Fruit fly (Drosophila melanogaster) whole organism, embryonic: ENCODE measurements around the gene Sps2.

ENCODE experiments used
- Adf1 ChIP-seq: fragments of 200-800 bp; sonication (Bioruptor generic); IDR thresholded peaks from 2 replicates; pipeline ENCODE4 v1.3.6; 2022; ENCODE audit warnings: missing biosample characterization, missing genetic modification characterization
- CG10565 ChIP-seq: fragments of 200-800 bp; sonication (Bioruptor generic); optimal IDR thresholded peaks from 3 replicates; lab custom pipeline; 2016; ENCODE audit warnings: missing biosample characterization, mild to moderate bottlenecking, missing genetic modification characterization
- CG11723 ChIP-seq: fragments of 200-800 bp; sonication (Bioruptor generic); optimal IDR thresholded peaks from 2 replicates; lab custom pipeline; 2017; ENCODE audit warnings: missing biosample characterization, mild to moderate bottlenecking, missing genetic modification characterization
- CG12299 ChIP-seq: fragments of 200-800 bp; sonication (Bioruptor generic); optimal IDR thresholded peaks from 2 replicates; lab custom pipeline; 2018; ENCODE audit warnings: missing biosample characterization, mild to moderate bottlenecking, missing genetic modification characterization
- CG12391 ChIP-seq: fragments of 200-800 bp; sonication (Bioruptor generic); optimal IDR thresholded peaks from 3 replicates; lab custom pipeline; 2018; ENCODE audit warnings: missing biosample characterization, mild to moderate bottlenecking, missing genetic modification characterization, moderate library complexity
- CG14710 ChIP-seq: fragments of 200-800 bp; sonication (Bioruptor generic); optimal IDR thresholded peaks from 3 replicates; lab custom pipeline; 2019; ENCODE audit warnings: missing biosample characterization, mild to moderate bottlenecking, missing genetic modification characterization, moderate library complexity
- CG15514 ChIP-seq: fragments of 200-800 bp; sonication (Bioruptor generic); optimal IDR thresholded peaks from 3 replicates; lab custom pipeline; 2017; ENCODE audit warnings: missing biosample characterization, missing genetic modification characterization, mild to moderate bottlenecking, moderate library complexity, missing genetic modification reagents
- CG18262 ChIP-seq: fragments of 200-800 bp; optimal IDR thresholded peaks from 3 replicates; lab custom pipeline; 2019; ENCODE audit warnings: missing biosample characterization, mild to moderate bottlenecking, missing genetic modification characterization, moderate library complexity
- CG31365 ChIP-seq: fragments of 200-800 bp; sonication (Bioruptor generic); optimal IDR thresholded peaks from 2 replicates; lab custom pipeline; 2018; ENCODE audit warnings: missing biosample characterization, mild to moderate bottlenecking, missing genetic modification characterization
- CG32767 ChIP-seq: fragments of 200-800 bp; sonication (Bioruptor generic); IDR thresholded peaks from 2 replicates; pipeline ENCODE4 v1.3.6; 2022; ENCODE audit warnings: missing biosample characterization, missing genetic modification characterization
- CG34224 ChIP-seq: fragments of 200-800 bp; sonication (Bioruptor generic); IDR thresholded peaks from 3 replicates; pipeline ENCODE4 v1.3.6; 2022; ENCODE audit warnings: missing biosample characterization, missing genetic modification characterization; ENCODE audit not compliant: partially characterized antibody
- CG4854 ChIP-seq: fragments of 200-800 bp; sonication (Bioruptor generic); optimal IDR thresholded peaks from 2 replicates; lab custom pipeline; 2016; ENCODE audit warnings: missing biosample characterization, missing genetic modification characterization, inconsistent platforms
- CG7357 ChIP-seq: fragments of 200-800 bp; sonication (Bioruptor generic); IDR thresholded peaks from 3 replicates; pipeline ENCODE4 v1.3.6; 2022; ENCODE audit warnings: missing biosample characterization, missing genetic modification characterization
- CG9797 ChIP-seq: fragments of 200-800 bp; sonication (Bioruptor generic); optimal IDR thresholded peaks from 3 replicates; lab custom pipeline; 2018; ENCODE audit warnings: missing biosample characterization, mild to moderate bottlenecking, missing genetic modification characterization
- Ets97D ChIP-seq: fragments of 200-800 bp; sonication (Bioruptor generic); optimal IDR thresholded peaks from 3 replicates; lab custom pipeline; 2016; ENCODE audit warnings: missing biosample characterization, missing genetic modification characterization
- Fer2 ChIP-seq: fragments of 200-800 bp; sonication (Bioruptor generic); optimal IDR thresholded peaks from 2 replicates; lab custom pipeline; 2018; ENCODE audit warnings: missing biosample characterization, mild to moderate bottlenecking, missing genetic modification characterization, moderate library complexity
- Hmr ChIP-seq: fragments of 200-800 bp; sonication (Bioruptor generic); optimal IDR thresholded peaks from 3 replicates; lab custom pipeline; 2017; ENCODE audit warnings: mild to moderate bottlenecking, missing biosample characterization, missing genetic modification reagents, missing genetic modification characterization
- Hmx ChIP-seq: fragments of 200-800 bp; sonication (Bioruptor generic); optimal IDR thresholded peaks from 2 replicates; lab custom pipeline; 2016; ENCODE audit warnings: missing biosample characterization, missing genetic modification characterization
- Hr51 ChIP-seq, 2 experiments: fragments of 200-800 bp; sonication (Bioruptor generic); optimal IDR thresholded peaks; 2 replicates in 1 of 2; 3 replicates in 1 of 2; lab custom pipeline; 2016 to 2018; ENCODE audit warnings: missing biosample characterization in 2 of 2, missing genetic modification characterization in 2 of 2, mild to moderate bottlenecking in 1 of 2, moderate library complexity in 1 of 2
- Hsf ChIP-seq: fragments of 200-800 bp; sonication (Bioruptor generic); optimal IDR thresholded peaks from 3 replicates; lab custom pipeline; 2016; ENCODE audit warnings: missing biosample characterization, missing genetic modification characterization
- Lim3 ChIP-seq: fragments of 200-800 bp; sonication (Bioruptor generic); IDR thresholded peaks from 2 replicates; pipeline ENCODE4 v1.3.6; 2022; ENCODE audit warnings: missing biosample characterization, missing genetic modification characterization
- MESR4 ChIP-seq: fragments of 200-800 bp; sonication (Bioruptor generic); optimal IDR thresholded peaks from 2 replicates; lab custom pipeline; 2018; ENCODE audit warnings: missing biosample characterization, mild to moderate bottlenecking, missing genetic modification characterization, moderate library complexity
- Ravus ChIP-seq: fragments of 200-800 bp; sonication (Bioruptor generic); IDR thresholded peaks from 2 replicates; pipeline ENCODE4 v1.3.6; 2022; ENCODE audit warnings: missing biosample characterization, missing genetic modification characterization
- Sox100B ChIP-seq: fragments of 200-800 bp; sonication (Bioruptor generic); optimal IDR thresholded peaks from 3 replicates; lab custom pipeline; 2018; ENCODE audit warnings: missing biosample characterization, mild to moderate bottlenecking, missing genetic modification characterization
- Taf1 ChIP-seq: fragments of 200-800 bp; sonication (Bioruptor generic); IDR thresholded peaks from 2 replicates; pipeline ENCODE4 v1.3.6; 2022; ENCODE audit warnings: missing biosample characterization, missing genetic modification characterization
- Trl ChIP-seq, 3 experiments: fragments of >200 bp in 2 of 3; fragments of 200-800 bp in 1 of 3; sonication (Bioruptor generic) in 1 of 3; optimal IDR thresholded peaks; 2 replicates in 1 of 3; 3 replicates in 2 of 3; lab custom pipeline; 2016 to 2017; ENCODE audit warnings: missing biosample characterization in 1 of 3, missing genetic modification characterization in 1 of 3
- Xrp1 ChIP-seq: fragments of 200-800 bp; sonication (Bioruptor generic); IDR thresholded peaks from 2 replicates; pipeline ENCODE4 v1.3.6; 2022; ENCODE audit warnings: missing biosample characterization, missing genetic modification characterization
- abd-A ChIP-seq: fragments of 200-800 bp; sonication (Bioruptor generic); optimal IDR thresholded peaks from 3 replicates; lab custom pipeline; 2019; ENCODE audit warnings: missing biosample characterization, mild to moderate bottlenecking, missing genetic modification characterization, moderate library complexity
- bbx ChIP-seq: fragments of 200-800 bp; sonication (Bioruptor generic); IDR thresholded peaks from 2 replicates; pipeline ENCODE4 v1.3.6; 2022; ENCODE audit warnings: missing biosample characterization, missing genetic modification characterization; ENCODE audit not compliant: partially characterized antibody
- ci ChIP-seq: fragments of 200-800 bp; sonication (Bioruptor generic); IDR thresholded peaks from 3 replicates; pipeline ENCODE4 v1.3.6; 2022; ENCODE audit warnings: missing biosample characterization, missing genetic modification characterization
- dm ChIP-seq: fragments of 200-800 bp; sonication (Bioruptor generic); optimal IDR thresholded peaks from 3 replicates; lab custom pipeline; 2016; ENCODE audit warnings: missing biosample characterization, missing genetic modification characterization
- dmrt99B ChIP-seq: fragments of 200-800 bp; sonication (Bioruptor generic); optimal IDR thresholded peaks from 2 replicates; lab custom pipeline; 2018; ENCODE audit warnings: missing biosample characterization, mild to moderate bottlenecking, missing genetic modification characterization, moderate library complexity
- emc ChIP-seq: fragments of 200-800 bp; sonication (Bioruptor generic); optimal IDR thresholded peaks from 2 replicates; lab custom pipeline; 2016; ENCODE audit warnings: missing biosample characterization, missing genetic modification characterization
- exex ChIP-seq: fragments of 200-800 bp; sonication (Bioruptor generic); optimal IDR thresholded peaks from 4 replicates; lab custom pipeline; 2018; ENCODE audit warnings: missing biosample characterization, mild to moderate bottlenecking, missing genetic modification characterization, moderate library complexity
- fd64A ChIP-seq: fragments of 200-800 bp; sonication (Bioruptor generic); optimal IDR thresholded peaks from 3 replicates; lab custom pipeline; 2018; ENCODE audit warnings: missing biosample characterization, mild to moderate bottlenecking, missing genetic modification characterization
- ham ChIP-seq: fragments of 200-800 bp; sonication (Bioruptor generic); IDR thresholded peaks from 2 replicates; pipeline ENCODE4 v1.3.6; 2022; ENCODE audit warnings: missing biosample characterization, missing genetic modification characterization
- hbn ChIP-seq: fragments of 200-800 bp; sonication (Bioruptor generic); IDR thresholded peaks from 2 replicates; pipeline ENCODE4 v1.3.6; 2022; ENCODE audit warnings: missing biosample characterization, missing genetic modification characterization; ENCODE audit not compliant: partially characterized antibody
- lab ChIP-seq: fragments of 200-800 bp; sonication (Bioruptor generic); optimal IDR thresholded peaks from 3 replicates; lab custom pipeline; 2017; ENCODE audit warnings: missing biosample characterization, missing genetic modification characterization, mild to moderate bottlenecking, moderate library complexity, missing genetic modification reagents
- peb ChIP-seq: fragments of 200-800 bp; sonication (Bioruptor generic); IDR thresholded peaks from 2 replicates; pipeline ENCODE4 v1.3.6; 2022; ENCODE audit warnings: missing biosample characterization, missing genetic modification characterization
- phol ChIP-seq: fragments of 200-800 bp; sonication (Bioruptor generic); optimal IDR thresholded peaks from 3 replicates; lab custom pipeline; 2018; ENCODE audit warnings: missing biosample characterization, mild to moderate bottlenecking, missing genetic modification characterization, moderate library complexity
- row ChIP-seq: fragments of 200-800 bp; sonication (Bioruptor generic); IDR thresholded peaks from 3 replicates; pipeline ENCODE4 v1.3.6; 2022; ENCODE audit warnings: missing biosample characterization, missing genetic modification characterization
- seq ChIP-seq: fragments of 200-800 bp; sonication (Bioruptor generic); IDR thresholded peaks from 2 replicates; pipeline ENCODE4 v1.3.6; 2022; ENCODE audit warnings: missing biosample characterization, missing genetic modification characterization
- sisA ChIP-seq: fragments of 200-800 bp; sonication (Bioruptor generic); IDR thresholded peaks from 2 replicates; pipeline ENCODE4 v1.3.6; 2022; ENCODE audit warnings: missing biosample characterization, missing genetic modification characterization
- slbo ChIP-seq: fragments of 200-800 bp; sonication (Bioruptor generic); IDR thresholded peaks from 2 replicates; pipeline ENCODE4 v1.3.6; 2022; ENCODE audit warnings: missing biosample characterization, missing genetic modification characterization
- so ChIP-seq: fragments of 200-800 bp; sonication (Bioruptor generic); IDR thresholded peaks from 3 replicates; pipeline ENCODE4 v1.3.6; 2022; ENCODE audit warnings: missing biosample characterization, missing genetic modification characterization
- stc ChIP-seq: fragments of 200-800 bp; sonication (Bioruptor generic); IDR thresholded peaks from 2 replicates; pipeline ENCODE4 v1.3.6; 2022; ENCODE audit warnings: missing biosample characterization, missing genetic modification characterization
- tna ChIP-seq: fragments of 200-800 bp; sonication (Bioruptor generic); IDR thresholded peaks from 2 replicates; pipeline ENCODE4 v1.3.6; 2022; ENCODE audit warnings: missing biosample characterization, missing genetic modification characterization; ENCODE audit not compliant: partially characterized antibody
- tup ChIP-seq: fragments of 200-800 bp; sonication (Bioruptor generic); optimal IDR thresholded peaks from 2 replicates; lab custom pipeline; 2016; ENCODE audit warnings: missing biosample characterization, mild to moderate bottlenecking, missing genetic modification characterization, moderate library complexity
- vvl ChIP-seq: fragments of 200-800 bp; sonication (Bioruptor generic); IDR thresholded peaks from 2 replicates; pipeline ENCODE4 v1.3.6; 2022; ENCODE audit warnings: missing biosample characterization, missing genetic modification characterization

The Sps2 gene

dm6 chr2L:10331066-10331847 is 11.1 kb upstream of the Sps2 start, which contains the start of the genes Schip1 and Cox10 (continued):
- no peak for TF ChIP-seq dm (GFP tag; lab: Kevin White, UChicago)
- no peak for TF ChIP-seq abd-A (tag; lab: Kevin White, UChicago)
- TF ChIP-seq lab (GFP tag; lab: Kevin White, UChicago): no peak
- no peak for TF ChIP-seq Taf1 (GFP tag; lab: Robert Waterston, UW)
- no peak for TF ChIP-seq CG32767 (GFP tag; lab: Robert Waterston, UW)
- no peak for TF ChIP-seq CG31365 (tag; lab: Kevin White, UChicago)
- no peak for TF ChIP-seq stc (GFP tag; lab: Robert Waterston, UW)
- no peak for TF ChIP-seq hbn (GFP tag; lab: Robert Waterston, UW)
- TF ChIP-seq dmrt99B (tag; lab: Kevin White, UChicago): no peak
- no peak for TF ChIP-seq CG11723 (GFP tag; lab: Kevin White, UChicago)
- no peak for TF ChIP-seq Xrp1 (GFP tag; lab: Robert Waterston, UW)
- no peak for TF ChIP-seq Adf1 (GFP tag; lab: Robert Waterston, UW)
- TF ChIP-seq tna: no peak
- peak; percentile 14 for TF ChIP-seq CG9797
- peak; percentile 46 for TF ChIP-seq CG14710 (tag; lab: Kevin White, UChicago)
- TF ChIP-seq slbo (GFP tag; lab: Robert Waterston, UW): no peak; the same call in 1 of the 2 replicates
- TF ChIP-seq CG12391 (tag; lab: Kevin White, UChicago): peak; percentile 72
- TF ChIP-seq phol (tag; lab: Kevin White, UChicago): peak; percentile 20
- TF ChIP-seq Sox100B (GFP tag; lab: Kevin White, UChicago): peak; percentile 21
- no peak for TF ChIP-seq Lim3 (GFP tag; lab: Robert Waterston, UW)
- TF ChIP-seq so (GFP tag; lab: Robert Waterston, UW): no peak
- TF ChIP-seq Trl (optimal IDR thresholded peaks at IDR 0.05; lab: Kevin White, UChicago): no peak
- TF ChIP-seq Trl (GFP tag; optimal IDR thresholded peaks at IDR 0.05; lab: Kevin White, UChicago): no peak
- TF ChIP-seq bbx (GFP tag; lab: Robert Waterston, UW): no peak
- no peak for TF ChIP-seq ham (GFP tag; lab: Robert Waterston, UW)
- no peak for TF ChIP-seq sisA
- TF ChIP-seq CG4854: no peak
- no peak for TF ChIP-seq vvl (GFP tag; lab: Robert Waterston, UW)
- TF ChIP-seq Ets97D (GFP tag; lab: Kevin White, UChicago): no peak
- TF ChIP-seq CG34224 (GFP tag; lab: Robert Waterston, UW): no peak
- TF ChIP-seq emc (GFP tag; lab: Kevin White, UChicago): no peak
- no peak for TF ChIP-seq Ravus (GFP tag; lab: Robert Waterston, UW)
- TF ChIP-seq seq: no peak
- no peak for TF ChIP-seq Fer2 (tag; lab: Kevin White, UChicago)
- TF ChIP-seq ci: no peak
- no peak for TF ChIP-seq tup (GFP tag; lab: Kevin White, UChicago)
- TF ChIP-seq exex (tag; lab: Kevin White, UChicago): no peak
- TF ChIP-seq Hsf (GFP tag; lab: Kevin White, UChicago): no peak
- TF ChIP-seq CG10565 (GFP tag; lab: Kevin White, UChicago): no peak
- peak; percentile 68 for TF ChIP-seq MESR4 (GFP tag; lab: Kevin White, UChicago)
- peak; percentile 26 for TF ChIP-seq CG15514
- TF ChIP-seq row (GFP tag; lab: Robert Waterston, UW): peak; percentile 62
- no peak for TF ChIP-seq fd64A (GFP tag; lab: Kevin White, UChicago)
- peak; percentile 38 for TF ChIP-seq CG18262 (tag; lab: Kevin White, UChicago)
- no peak for TF ChIP-seq CG7357 (GFP tag; lab: Robert Waterston, UW)
- no peak for TF ChIP-seq peb (GFP tag; lab: Robert Waterston, UW)
- TF ChIP-seq Hmx: no peak
- TF ChIP-seq CG12299 (tag; lab: Kevin White, UChicago): no peak
- TF ChIP-seq Hr51 (GFP tag; optimal IDR thresholded peaks at IDR 0.05; lab: Kevin White, UChicago): no peak
- TF ChIP-seq Hmr (GFP tag; lab: Kevin White, UChicago): no peak
